Worm (Caenorhabditis elegans) whole organism, L3 larva: ENCODE measurements around the gene laat-1.
A peak's percentile ranks its signal among the peaks of the same experiment; 100 is the strongest.

Source experiments
- ZK546.5 ChIP-seq: sonication (generic microtip); optimal IDR thresholded peaks from 2 replicates; lab custom pipeline; 2017; ENCODE audit warnings: missing biosample characterization, missing genetic modification characterization
- aly-2 ChIP-seq: fragments of 150-350 bp; optimal IDR thresholded peaks from 2 replicates; lab custom pipeline; 2014; ENCODE audit warnings: missing biosample characterization, missing genetic modification characterization
- ceh-9 ChIP-seq: sonication (generic microtip); optimal IDR thresholded peaks from 2 replicates; lab custom pipeline; 2018; ENCODE audit warnings: missing biosample characterization, missing genetic modification characterization
- egl-27 ChIP-seq: sonication (generic microtip); optimal IDR thresholded peaks from 4 replicates; lab custom pipeline; 2017; ENCODE audit warnings: missing biosample characterization, missing genetic modification reagents, missing genetic modification characterization
- elt-2 ChIP-seq: sonication (generic microtip); optimal IDR thresholded peaks from 2 replicates; lab custom pipeline; 2016; ENCODE audit warnings: missing genetic modification reagents, mild to moderate bottlenecking, missing genetic modification characterization, missing compliant biosample characterization
- elt-3 ChIP-seq, 3 experiments: fragments of 150-350 bp in 1 of 3; sonication (generic microtip) in 2 of 3; optimal IDR thresholded peaks; 2 replicates in 2 of 3; 4 replicates in 1 of 3; lab custom pipeline; 2014 to 2017; ENCODE audit warnings: missing biosample characterization in 3 of 3, missing genetic modification characterization in 3 of 3
- nhr-11 ChIP-seq: fragments of 150-350 bp; optimal IDR thresholded peaks from 2 replicates; lab custom pipeline; 2014; ENCODE audit warnings: missing biosample characterization, missing genetic modification characterization
- nhr-12 ChIP-seq: fragments of 150-350 bp; optimal IDR thresholded peaks from 2 replicates; lab custom pipeline; 2014; ENCODE audit warnings: missing biosample characterization, missing genetic modification characterization
- nhr-76 ChIP-seq: fragments of 150-350 bp; sonication (generic microtip); optimal IDR thresholded peaks from 5 replicates; lab custom pipeline; 2014; ENCODE audit warnings: missing biosample characterization, missing genetic modification characterization
- pha-4 ChIP-seq: fragments of 150-350 bp; optimal IDR thresholded peaks from 2 replicates; lab custom pipeline; 2014; ENCODE audit warnings: missing biosample characterization, missing genetic modification reagents, missing genetic modification characterization
- skn-1 ChIP-seq: fragments of 150-350 bp; optimal IDR thresholded peaks from 2 replicates; lab custom pipeline; 2014; ENCODE audit warnings: missing biosample characterization, missing genetic modification characterization
- unc-62 ChIP-seq: fragments of 150-350 bp; sonication (generic microtip); optimal IDR thresholded peaks from 4 replicates; lab custom pipeline; 2014; ENCODE audit warnings: missing biosample characterization, missing genetic modification reagents, missing genetic modification characterization
- ztf-11 ChIP-seq: fragments of 150-350 bp; optimal IDR thresholded peaks from 2 replicates; lab custom pipeline; 2014; ENCODE audit warnings: missing biosample characterization, missing genetic modification characterization
- ztf-4 ChIP-seq: fragments of 150-350 bp; optimal IDR thresholded peaks from 2 replicates; lab custom pipeline; 2014; ENCODE audit warnings: missing biosample characterization, missing genetic modification characterization

DNA sequence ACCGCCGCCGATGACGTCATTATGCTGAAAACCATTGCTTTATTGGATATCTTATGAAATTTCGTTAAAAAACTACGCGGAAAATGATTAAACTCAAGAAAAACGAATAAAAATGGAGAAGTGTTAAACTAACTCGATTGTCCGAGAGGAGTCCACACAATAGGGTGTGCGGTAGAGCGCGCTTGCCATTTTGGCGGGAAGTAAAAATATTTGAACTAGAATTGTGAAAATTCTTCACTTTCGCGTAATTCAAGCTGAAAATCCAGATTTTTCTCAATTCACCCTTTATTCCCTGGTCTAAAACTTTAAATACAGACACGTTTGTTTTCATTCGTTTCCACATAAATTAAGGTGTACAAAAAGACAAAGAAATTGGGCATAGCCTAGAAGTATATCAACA is 21.0 kb downstream of the laat-1 start, which contains the start of gene F48A11.4:
- peak; percentile 63 for TF ChIP-seq ztf-4 (tag; lab: Kevin White, UChicago)
- peak in 1 of 3 experiments; percentile 3 for TF ChIP-seq elt-3 (tag; optimal IDR thresholded peaks at IDR 0.05; lab: Kevin White, UChicago)
- no peak for TF ChIP-seq ceh-9 (tag; lab: Kevin White, UChicago)
- peak; percentile 21 for TF ChIP-seq ZK546.5 (tag; lab: Kevin White, UChicago)
- TF ChIP-seq egl-27 (tag; lab: Kevin White, UChicago), result peak; percentile 53
- no peak for TF ChIP-seq ztf-11
- TF ChIP-seq pha-4 (tag; lab: Kevin White, UChicago), result peak; percentile 98
- no peak for TF ChIP-seq nhr-12 (tag; lab: Kevin White, UChicago)
- peak; percentile 92 for TF ChIP-seq skn-1 (tag; lab: Kevin White, UChicago)
- no peak for TF ChIP-seq aly-2 (tag; lab: Kevin White, UChicago)
- no peak for TF ChIP-seq unc-62 (GFP tag; lab: Kevin White, UChicago)
- TF ChIP-seq elt-2, result peak; percentile 64
- peak; percentile 23 for TF ChIP-seq nhr-11 (tag; lab: Kevin White, UChicago)
- TF ChIP-seq nhr-76, result peak; percentile 17
